Worm (Caenorhabditis elegans) whole organism, midembryonic: ENCODE measurements around the gene rars-1.
"Not testable (repeated sequence)": the region's sequence is repeated elsewhere in the genome, so short reads cannot be mapped to it uniquely, and the experiment has no call there.

Experiments
- T22C8.4 ChIP-seq: fragments of 200-800 bp; sonication (Bioruptor generic); IDR thresholded peaks from 2 replicates; pipeline ENCODE4 v1.3.6; 2022; ENCODE audit warnings: missing genetic modification characterization, missing compliant biosample characterization
- cog-1 ChIP-seq: sonication (generic microtip); optimal IDR thresholded peaks from 2 replicates; lab custom pipeline; 2016; ENCODE audit warnings: missing genetic modification characterization, missing compliant biosample characterization
- flt-1 ChIP-seq: fragments of 200-800 bp; sonication (Bioruptor generic); IDR thresholded peaks from 2 replicates; pipeline ENCODE4 v1.3.6; 2022; ENCODE audit warnings: missing genetic modification characterization, missing compliant biosample characterization
- klf-2 ChIP-seq: fragments of 200-800 bp; sonication (Bioruptor generic); conservative IDR thresholded peaks from 2 replicates; pipeline ENCODE4 v1.3.6; 2022; ENCODE audit warnings: missing genetic modification reagents, missing genetic modification characterization, missing compliant biosample characterization
- med-1 ChIP-seq: sonication (generic microtip); optimal IDR thresholded peaks from 2 replicates; lab custom pipeline; 2017; ENCODE audit warnings: missing genetic modification characterization, mild to moderate bottlenecking, missing compliant biosample characterization, antibody characterized with exemption, missing genetic modification reagents; ENCODE audit not compliant: insufficient read depth
- ref-1 ChIP-seq: fragments of 200-800 bp; sonication (Bioruptor generic); conservative IDR thresholded peaks from 2 replicates; pipeline ENCODE4 v1.3.6; 2022; ENCODE audit warnings: missing genetic modification reagents, missing genetic modification characterization, missing compliant biosample characterization
- tab-1 ChIP-seq: fragments of 200-800 bp; sonication (Bioruptor generic); IDR thresholded peaks from 2 replicates; pipeline ENCODE4 v1.3.6; 2022; ENCODE audit warnings: missing genetic modification characterization, missing compliant biosample characterization
- ztf-23 ChIP-seq: fragments of 200-800 bp; sonication (Bioruptor generic); IDR thresholded peaks from 2 replicates; pipeline ENCODE4 v1.3.6; 2022; ENCODE audit warnings: missing genetic modification reagents, missing genetic modification characterization, missing compliant biosample characterization
- ztf-29 ChIP-seq: fragments of 200-800 bp; sonication (Bioruptor generic); IDR thresholded peaks from 2 replicates; pipeline ENCODE4 v1.3.6; 2022; ENCODE audit warnings: missing genetic modification reagents, missing genetic modification characterization, missing compliant biosample characterization

The rars-1 gene

DNA sequence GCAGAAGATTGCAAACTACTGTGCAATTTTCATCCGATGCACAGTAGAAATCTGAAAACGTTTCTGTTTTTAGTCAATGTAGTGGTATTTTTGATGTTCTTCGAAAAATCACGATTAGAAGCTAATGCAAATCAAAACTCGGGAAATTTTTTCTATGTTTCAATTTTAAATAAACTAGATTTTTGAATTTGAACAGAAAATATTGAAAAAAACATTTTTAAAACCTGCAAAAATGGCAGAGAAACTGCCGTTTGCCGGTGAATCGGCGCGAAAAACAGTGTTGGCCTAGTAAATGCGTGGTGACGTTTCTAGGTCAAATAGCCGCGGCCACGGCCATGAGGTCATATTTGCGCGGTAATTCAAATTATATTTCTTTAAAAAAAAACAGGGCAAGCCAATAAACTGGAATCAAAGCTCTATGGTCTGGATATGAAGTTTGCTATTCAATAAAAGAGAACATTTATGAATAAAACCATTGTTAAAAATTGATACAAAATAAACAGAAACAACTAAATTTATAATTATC lies 13.2 kb upstream of the rars-1 start, which contains the start of gene set-2:
TSS of gene set-2 (minus strand) at position 51 of the 526 bp plus-strand sequence.
- no peak for TF ChIP-seq med-1 (GFP tag; lab: Kevin White, UChicago)
- TF ChIP-seq cog-1, result peak; percentile 48
- no peak for TF ChIP-seq klf-2
- TF ChIP-seq ztf-29, result no peak
- no peak for TF ChIP-seq tab-1
- peak; percentile 60; the same call in 1 of the 2 replicates for TF ChIP-seq ztf-23 (GFP tag; lab: Robert Waterston, UW)
- peak; percentile 56; the same call in 1 of the 2 replicates for TF ChIP-seq flt-1 (GFP tag; lab: Robert Waterston, UW)
- no peak for TF ChIP-seq ref-1 (GFP tag; lab: Robert Waterston, UW)

DNA sequence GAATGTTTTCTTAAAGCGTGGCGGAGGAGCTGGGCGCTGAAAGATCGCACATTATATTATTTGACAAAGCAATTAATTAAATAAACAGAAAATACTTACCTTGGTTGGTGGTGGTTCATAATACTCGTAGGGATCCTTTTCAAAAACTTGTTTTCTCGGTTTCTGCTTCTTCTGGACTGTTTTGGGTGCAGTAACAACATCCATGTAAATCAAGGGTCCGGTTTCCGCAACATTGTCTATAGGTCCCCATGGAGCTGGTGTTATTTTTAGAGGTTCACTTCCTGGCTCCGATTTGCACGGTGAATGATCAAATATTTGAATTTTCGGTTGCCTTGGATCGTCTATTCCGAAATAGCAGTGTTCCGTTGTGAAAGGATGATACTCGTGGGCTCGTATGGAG lies 7.2 kb upstream of the rars-1 start:
- TF ChIP-seq ztf-23 (GFP tag; lab: Robert Waterston, UW), result no peak
- no peak for TF ChIP-seq ztf-29
- TF ChIP-seq klf-2, result no peak
- TF ChIP-seq med-1 (GFP tag; lab: Kevin White, UChicago), result no peak
- TF ChIP-seq T22C8.4 (GFP tag; lab: Robert Waterston, UW), result no peak
- no peak for TF ChIP-seq ref-1 (GFP tag; lab: Robert Waterston, UW)
- TF ChIP-seq tab-1, result no peak

- not testable (repeated sequence) for TF ChIP-seq ref-1, T22C8.4, flt-1 (GFP tag; lab: Robert Waterston, UW)
Observed at ce11 chrIII:4922020-4922419, 5.0 kb upstream of the rars-1 start, which contains the start of gene mmab-1. TSS of gene mmab-1 (minus strand) at chrIII:4922114.

ce11 chrIII:4920221-4920620 lies 3.2 kb upstream of the rars-1 start, which contains the start of gene ula-1:
TSS of gene ula-1 (minus strand) at chrIII:4920321.
- TF ChIP-seq klf-2 (no peak), T22C8.4 (GFP tag; lab: Robert Waterston, UW) (no peak), ztf-29 (no peak), flt-1 (GFP tag; lab: Robert Waterston, UW) (no peak), cog-1 (no peak), ref-1 (GFP tag; lab: Robert Waterston, UW) (no peak), med-1 (GFP tag; lab: Kevin White, UChicago) (no peak), ztf-23 (GFP tag; lab: Robert Waterston, UW) (no peak), tab-1 (no peak)

DNA sequence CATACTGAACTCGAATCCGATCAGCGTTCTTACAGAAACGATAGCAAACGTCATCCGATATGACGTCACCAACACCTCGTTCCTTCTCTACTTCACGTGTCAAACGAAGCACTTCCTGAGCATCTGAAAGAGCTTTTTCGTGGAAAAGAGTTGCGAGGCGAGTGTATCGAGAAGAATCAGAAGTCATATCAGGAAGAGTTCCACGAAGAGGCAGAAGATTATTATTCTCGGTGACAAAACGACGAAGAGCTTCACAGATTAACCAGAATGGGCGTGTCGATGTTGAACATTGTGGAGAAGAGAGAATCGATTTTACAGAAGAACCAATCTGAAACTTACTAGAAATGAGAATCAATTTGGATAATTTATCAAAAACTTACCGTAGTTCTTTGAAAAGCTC lies 1.9 kb upstream of the rars-1 start:
- TF ChIP-seq ztf-23 (GFP tag; lab: Robert Waterston, UW), result no peak
- TF ChIP-seq tab-1, result no peak
- TF ChIP-seq cog-1, result no peak
- TF ChIP-seq flt-1 (GFP tag; lab: Robert Waterston, UW), result no peak
- TF ChIP-seq ref-1 (GFP tag; lab: Robert Waterston, UW), result no peak
- TF ChIP-seq med-1 (GFP tag; lab: Kevin White, UChicago), result no peak
- TF ChIP-seq ztf-29, result no peak
- TF ChIP-seq T22C8.4 (GFP tag; lab: Robert Waterston, UW), result no peak
- TF ChIP-seq klf-2, result no peak

DNA sequence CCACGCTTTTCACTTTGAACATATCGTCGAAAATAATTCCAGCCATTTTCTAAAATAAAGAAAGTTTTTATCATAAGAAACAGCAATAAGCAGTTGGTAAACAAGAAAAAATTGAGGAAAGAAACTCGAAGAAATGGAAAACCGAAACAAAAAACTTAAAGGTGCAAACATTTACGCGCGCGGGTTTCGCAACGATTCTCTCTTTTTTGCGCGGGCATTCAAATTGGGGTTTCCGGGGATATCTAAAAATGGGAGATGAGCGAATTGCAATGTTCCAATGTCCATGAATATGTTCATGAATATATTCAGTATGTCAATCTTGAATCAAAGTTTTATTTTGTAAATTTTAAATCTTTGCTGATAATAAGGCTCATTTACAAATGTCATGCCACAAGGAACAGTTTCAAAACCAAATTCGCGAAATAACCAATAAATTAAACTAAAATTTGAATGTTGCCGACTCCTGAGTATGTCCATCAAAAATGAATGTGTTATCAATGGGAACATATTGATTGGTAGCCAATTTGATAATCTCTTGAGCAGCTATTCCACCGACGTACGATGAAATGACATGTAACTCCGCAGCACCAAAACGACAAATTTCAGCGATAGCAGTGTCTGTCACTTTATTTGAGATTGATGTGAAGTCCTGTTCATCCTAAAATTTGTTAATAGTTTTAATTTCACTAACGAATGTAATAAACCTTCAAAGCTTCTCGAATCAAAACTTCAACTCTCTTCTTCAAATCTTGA lies 1.2 kb upstream of the rars-1 start, which contains the start of gene rpb-8:
TSS of gene rpb-8 (minus strand) at position 49 of the 753 bp plus-strand sequence.
- TF ChIP-seq ztf-29, result no peak

DNA sequence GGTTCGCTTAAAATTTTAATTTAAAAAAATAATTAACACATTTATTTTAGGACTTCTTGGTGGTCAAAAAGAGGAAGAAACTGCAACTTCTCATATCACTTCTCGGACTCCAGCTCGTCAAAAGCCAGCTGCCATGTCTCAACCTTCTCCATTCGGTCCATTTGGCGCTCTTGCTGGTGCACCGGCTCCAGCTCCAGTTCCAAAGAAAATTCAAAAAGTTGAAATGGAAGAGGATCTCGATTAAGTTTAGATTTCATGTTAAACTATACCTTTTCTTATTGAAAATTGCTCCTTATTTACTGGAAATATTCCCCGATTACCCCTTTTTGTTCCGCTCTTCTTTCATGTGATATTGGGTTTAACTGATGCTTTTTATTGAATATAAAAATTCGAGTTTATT lies 3.2 kb downstream of the rars-1 start:
- TF ChIP-seq flt-1 (GFP tag; lab: Robert Waterston, UW) (no peak), ref-1 (GFP tag; lab: Robert Waterston, UW) (no peak), cog-1 (no peak), ztf-29 (no peak), klf-2 (no peak), ztf-23 (GFP tag; lab: Robert Waterston, UW) (no peak), med-1 (GFP tag; lab: Kevin White, UChicago) (no peak), tab-1 (no peak), T22C8.4 (GFP tag; lab: Robert Waterston, UW) (no peak)

DNA sequence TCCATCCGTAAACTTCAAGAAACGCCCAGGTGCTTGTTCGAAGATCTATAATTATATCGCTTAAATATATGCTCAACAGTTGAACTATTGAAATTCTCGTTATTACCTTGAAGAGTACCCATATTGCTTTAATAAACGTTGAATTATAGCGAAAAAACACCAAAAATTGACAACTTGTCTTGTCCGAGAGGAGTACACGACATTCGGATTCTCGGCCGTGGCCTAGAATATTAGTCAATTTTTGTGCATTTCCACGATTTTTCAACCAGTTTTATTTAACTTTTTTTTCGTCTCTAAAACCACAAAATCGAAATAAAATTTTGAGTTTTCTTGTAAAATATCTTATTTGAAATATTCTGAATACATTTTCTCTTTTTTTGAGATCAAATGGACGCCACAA lies 4.7 kb downstream of the rars-1 start, which contains the start of the genes F26F4.9 and cee-1:
TSS of gene F26F4.9 (minus strand) at position 205 of the 400 bp plus-strand sequence.
TSS of gene cee-1 (plus strand) at position 383 of the 400 bp plus-strand sequence.
- TF ChIP-seq T22C8.4 (GFP tag; lab: Robert Waterston, UW), result no peak
- peak; percentile 36 for TF ChIP-seq cog-1

ce11 chrIII:4910956-4911355 lies 6.0 kb downstream of the rars-1 start, which contains the start of gene F26F4.2:
TSS of gene F26F4.2 (plus strand) at chrIII:4911256.
- TF ChIP-seq tab-1, result no peak
- no peak for TF ChIP-seq klf-2
- TF ChIP-seq ref-1 (GFP tag; lab: Robert Waterston, UW), result no peak
- no peak for TF ChIP-seq ztf-29
- TF ChIP-seq T22C8.4 (GFP tag; lab: Robert Waterston, UW), result no peak
- TF ChIP-seq flt-1 (GFP tag; lab: Robert Waterston, UW), result no peak
- TF ChIP-seq cog-1, result no peak
- TF ChIP-seq ztf-23 (GFP tag; lab: Robert Waterston, UW), result no peak
- TF ChIP-seq med-1 (GFP tag; lab: Kevin White, UChicago), result no peak

ce11 chrIII:4909938-4910337 lies 7.0 kb downstream of the rars-1 start, which contains the start of gene F26F4.12:
TSS of gene F26F4.12 (minus strand) at chrIII:4910038.
- TF ChIP-seq ztf-23 (GFP tag; lab: Robert Waterston, UW) (no peak), cog-1 (no peak), T22C8.4 (GFP tag; lab: Robert Waterston, UW) (no peak), ztf-29 (no peak), flt-1 (GFP tag; lab: Robert Waterston, UW) (no peak), med-1 (GFP tag; lab: Kevin White, UChicago) (no peak), klf-2 (no peak), tab-1 (no peak), ref-1 (GFP tag; lab: Robert Waterston, UW) (no peak)
